Fruit fly (Drosophila melanogaster) whole organism, embryonic: ENCODE measurements around the gene mRpL19.
A peak's percentile ranks its signal among the peaks of the same experiment; 100 is the strongest.

Experiments used
- Adf1 ChIP-seq: fragments of 200-800 bp; sonication (Bioruptor generic); IDR thresholded peaks from 2 replicates; pipeline ENCODE4 v1.3.6; 2022; ENCODE audit warnings: missing biosample characterization, missing genetic modification characterization
- CG12236 ChIP-seq: fragments of 200-800 bp; sonication (Bioruptor generic); optimal IDR thresholded peaks from 2 replicates; lab custom pipeline; 2016; ENCODE audit warnings: missing biosample characterization, missing genetic modification characterization
- CG12942 ChIP-seq: fragments of 200-800 bp; sonication (Bioruptor generic); optimal IDR thresholded peaks from 3 replicates; lab custom pipeline; 2016; ENCODE audit warnings: missing biosample characterization, missing genetic modification characterization
- CG13296 ChIP-seq: fragments of 200-800 bp; sonication (Bioruptor generic); optimal IDR thresholded peaks from 3 replicates; lab custom pipeline; 2018; ENCODE audit warnings: missing biosample characterization, mild to moderate bottlenecking, missing genetic modification characterization
- CG14014 ChIP-seq: fragments of 200-800 bp; sonication (Bioruptor generic); IDR thresholded peaks from 2 replicates; pipeline ENCODE4 v1.3.6; 2022; ENCODE audit warnings: missing biosample characterization, missing genetic modification characterization
- CG17186 ChIP-seq: fragments of 200-800 bp; sonication (Bioruptor generic); optimal IDR thresholded peaks from 3 replicates; lab custom pipeline; 2017; ENCODE audit warnings: missing biosample characterization, missing genetic modification reagents, missing genetic modification characterization
- CG17328 ChIP-seq: fragments of 200-800 bp; sonication (Bioruptor generic); IDR thresholded peaks from 2 replicates; pipeline ENCODE4 v1.3.6; 2022; ENCODE audit warnings: missing biosample characterization, missing genetic modification characterization
- CG17359 ChIP-seq: fragments of 200-800 bp; sonication (Bioruptor generic); optimal IDR thresholded peaks from 3 replicates; lab custom pipeline; 2018; ENCODE audit warnings: missing biosample characterization, mild to moderate bottlenecking, missing genetic modification characterization, moderate library complexity
- CG18011 ChIP-seq: fragments of 200-800 bp; sonication (Bioruptor generic); optimal IDR thresholded peaks from 2 replicates; lab custom pipeline; 2017; ENCODE audit warnings: missing biosample characterization, missing genetic modification characterization, mild to moderate bottlenecking, moderate library complexity, missing genotype
- CG1832 ChIP-seq: fragments of 200-800 bp; sonication (Bioruptor generic); optimal IDR thresholded peaks from 2 replicates; lab custom pipeline; 2017; ENCODE audit warnings: missing biosample characterization, mild to moderate bottlenecking, missing genetic modification characterization, inconsistent platforms
- CG2889 ChIP-seq: fragments of 200-800 bp; sonication (Bioruptor generic); IDR thresholded peaks from 3 replicates; pipeline ENCODE4 v1.3.6; 2022; ENCODE audit warnings: missing biosample characterization, missing genetic modification characterization
- CG30403 ChIP-seq: fragments of 200-800 bp; sonication (Bioruptor generic); optimal IDR thresholded peaks from 3 replicates; lab custom pipeline; 2016; ENCODE audit warnings: missing biosample characterization, missing genetic modification characterization
- CG3065 ChIP-seq: fragments of 200-800 bp; sonication (Bioruptor generic); optimal IDR thresholded peaks from 2 replicates; lab custom pipeline; 2016; ENCODE audit warnings: missing biosample characterization, missing genetic modification characterization
- CG33557 ChIP-seq: fragments of 200-800 bp; sonication (Bioruptor generic); optimal IDR thresholded peaks from 2 replicates; lab custom pipeline; 2019; ENCODE audit warnings: missing biosample characterization, mild to moderate bottlenecking, missing genetic modification characterization, moderate library complexity
- CG3726 ChIP-seq: fragments of 200-800 bp; sonication (Bioruptor generic); IDR thresholded peaks from 3 replicates; pipeline ENCODE4, ENCODE4 v1.3.6; 2022; ENCODE audit warnings: missing biosample characterization, missing genetic modification characterization
- CG42726 ChIP-seq: fragments of 200-800 bp; sonication (Bioruptor generic); IDR thresholded peaks from 2 replicates; pipeline ENCODE4 v1.3.6; 2022; ENCODE audit warnings: missing biosample characterization, missing genetic modification characterization; ENCODE audit not compliant: partially characterized antibody
- CG4424 ChIP-seq: fragments of 200-800 bp; sonication (Bioruptor generic); optimal IDR thresholded peaks from 3 replicates; lab custom pipeline; 2016; ENCODE audit warnings: missing biosample characterization, missing genetic modification characterization
- CG4854 ChIP-seq: fragments of 200-800 bp; sonication (Bioruptor generic); optimal IDR thresholded peaks from 2 replicates; lab custom pipeline; 2016; ENCODE audit warnings: missing biosample characterization, missing genetic modification characterization, inconsistent platforms
- CG5245 ChIP-seq: fragments of 200-800 bp; sonication (Bioruptor generic); optimal IDR thresholded peaks from 3 replicates; lab custom pipeline; 2016; ENCODE audit warnings: missing biosample characterization, missing genetic modification characterization
- CG7372 ChIP-seq: fragments of 200-800 bp; sonication (Bioruptor generic); IDR thresholded peaks from 2 replicates; pipeline ENCODE4 v1.3.6; 2022; ENCODE audit warnings: missing biosample characterization, missing genetic modification characterization
- CrebB ChIP-seq: fragments of 200-800 bp; sonication (Bioruptor generic); optimal IDR thresholded peaks from 3 replicates; lab custom pipeline; 2018; ENCODE audit warnings: missing biosample characterization, mild to moderate bottlenecking, missing genetic modification characterization
- Eip74EF ChIP-seq, 2 experiments: fragments of 200-800 bp in 1 of 2; fragments of >200 bp in 1 of 2; sonication (Bioruptor generic) in 1 of 2; optimal IDR thresholded peaks; 2 replicates each; lab custom pipeline; 2017 to 2019; ENCODE audit warnings: missing biosample characterization in 2 of 2, missing genetic modification characterization in 2 of 2, mild to moderate bottlenecking in 1 of 2, moderate library complexity in 1 of 2
- Ets97D ChIP-seq: fragments of 200-800 bp; sonication (Bioruptor generic); optimal IDR thresholded peaks from 3 replicates; lab custom pipeline; 2016; ENCODE audit warnings: missing biosample characterization, missing genetic modification characterization
- H15 ChIP-seq: fragments of 200-800 bp; sonication (Bioruptor generic); IDR thresholded peaks from 3 replicates; pipeline ENCODE4 v1.3.6; 2022; ENCODE audit warnings: missing biosample characterization, missing genetic modification characterization
- Lpt ChIP-seq: fragments of >200 bp; optimal IDR thresholded peaks from 2 replicates; lab custom pipeline; 2018; ENCODE audit warnings: missing biosample characterization, missing genetic modification characterization
- NfI ChIP-seq: fragments of 200-800 bp; sonication (Bioruptor generic); optimal IDR thresholded peaks from 3 replicates; lab custom pipeline; 2018; ENCODE audit warnings: missing biosample characterization, mild to moderate bottlenecking, missing genetic modification characterization, moderate library complexity
- Oaz ChIP-seq: fragments of 200-800 bp; sonication (Bioruptor generic); IDR thresholded peaks from 2 replicates; pipeline ENCODE4 v1.3.6; 2022; ENCODE audit warnings: missing biosample characterization, missing genetic modification characterization
- Sox102F ChIP-seq: fragments of 200-800 bp; sonication (Bioruptor generic); optimal IDR thresholded peaks from 2 replicates; lab custom pipeline; 2018; ENCODE audit warnings: missing biosample characterization, mild to moderate bottlenecking, missing genetic modification characterization, moderate library complexity
- Taf1 ChIP-seq: fragments of 200-800 bp; sonication (Bioruptor generic); IDR thresholded peaks from 2 replicates; pipeline ENCODE4 v1.3.6; 2022; ENCODE audit warnings: missing biosample characterization, missing genetic modification characterization
- ap ChIP-seq: fragments of 200-800 bp; sonication (Bioruptor generic); IDR thresholded peaks from 2 replicates; pipeline ENCODE4 v1.3.6; 2022; ENCODE audit warnings: missing biosample characterization, missing genetic modification characterization
- ato ChIP-seq: fragments of 200-800 bp; sonication (Bioruptor generic); IDR thresholded peaks from 2 replicates; pipeline ENCODE4 v1.3.6; 2022; ENCODE audit warnings: missing biosample characterization, missing genetic modification characterization; ENCODE audit not compliant: partially characterized antibody
- az2 ChIP-seq: fragments of 200-800 bp; sonication (Bioruptor generic); optimal IDR thresholded peaks from 3 replicates; lab custom pipeline; 2016; ENCODE audit warnings: missing biosample characterization, missing genetic modification characterization
- btn ChIP-seq: fragments of 200-800 bp; sonication (Bioruptor generic); optimal IDR thresholded peaks from 2 replicates; lab custom pipeline; 2016; ENCODE audit warnings: missing biosample characterization, missing genetic modification characterization
- croc ChIP-seq: fragments of 200-800 bp; sonication (Bioruptor generic); conservative IDR thresholded peaks from 3 replicates; pipeline ENCODE4 v1.3.6; 2022; ENCODE audit warnings: missing biosample characterization, missing genetic modification characterization
- crol ChIP-seq: fragments of 200-800 bp; sonication (Bioruptor generic); IDR thresholded peaks from 2 replicates; pipeline ENCODE4 v1.3.6; 2022; ENCODE audit warnings: missing biosample characterization, missing genetic modification characterization
- dmrt99B ChIP-seq: fragments of 200-800 bp; sonication (Bioruptor generic); optimal IDR thresholded peaks from 2 replicates; lab custom pipeline; 2018; ENCODE audit warnings: missing biosample characterization, mild to moderate bottlenecking, missing genetic modification characterization, moderate library complexity
- dysf ChIP-seq: fragments of 200-800 bp; sonication (Bioruptor generic); IDR thresholded peaks from 3 replicates; pipeline ENCODE4 v1.3.6; 2022; ENCODE audit warnings: missing biosample characterization, missing genetic modification characterization
- eve ChIP-seq, 2 experiments: fragments of >200 bp; optimal IDR thresholded peaks; 2 replicates each; lab custom pipeline; 2017; ENCODE audit warnings: missing biosample characterization in 2 of 2, missing genetic modification characterization in 2 of 2
- jigr1 ChIP-seq: fragments of 200-800 bp; sonication (Bioruptor generic); IDR thresholded peaks from 3 replicates; pipeline ENCODE4 v1.3.6; 2022; ENCODE audit warnings: missing biosample characterization, missing genetic modification characterization
- mld ChIP-seq: fragments of 200-800 bp; sonication (Bioruptor generic); IDR thresholded peaks from 3 replicates; pipeline ENCODE4 v1.3.6; 2022; ENCODE audit warnings: missing biosample characterization, missing genetic modification characterization; ENCODE audit not compliant: partially characterized antibody
- pita ChIP-seq: fragments of 200-800 bp; sonication (Bioruptor generic); optimal IDR thresholded peaks from 2 replicates; lab custom pipeline; 2017; ENCODE audit warnings: missing biosample characterization, mild to moderate bottlenecking, missing genetic modification characterization
- prd ChIP-seq, 3 experiments: fragments of >200 bp in 2 of 3; fragments of 200-800 bp in 1 of 3; sonication (Bioruptor generic) in 1 of 3; optimal IDR thresholded peaks in 2 of 3; IDR thresholded peaks in 1 of 3; 2 replicates in 2 of 3; 3 replicates in 1 of 3; pipeline versions ENCODE4 v1.3.6 to Lab custom; 2017 to 2022; ENCODE audit warnings: missing biosample characterization in 1 of 3, missing genetic modification characterization in 1 of 3
- schlank ChIP-seq: fragments of 200-800 bp; sonication (Bioruptor generic); optimal IDR thresholded peaks from 2 replicates; lab custom pipeline; 2018; ENCODE audit warnings: missing biosample characterization, mild to moderate bottlenecking, missing genetic modification characterization
- seq ChIP-seq: fragments of 200-800 bp; sonication (Bioruptor generic); IDR thresholded peaks from 2 replicates; pipeline ENCODE4 v1.3.6; 2022; ENCODE audit warnings: missing biosample characterization, missing genetic modification characterization
- sima ChIP-seq: fragments of 200-800 bp; sonication (Bioruptor generic); optimal IDR thresholded peaks from 2 replicates; lab custom pipeline; 2016; ENCODE audit warnings: missing biosample characterization, missing genetic modification characterization
- sqz ChIP-seq: fragments of 200-800 bp; sonication (Bioruptor generic); optimal IDR thresholded peaks from 3 replicates; lab custom pipeline; 2018; ENCODE audit warnings: missing biosample characterization, mild to moderate bottlenecking, missing genetic modification characterization
- sr ChIP-seq: fragments of 200-800 bp; sonication (Bioruptor generic); IDR thresholded peaks from 3 replicates; pipeline ENCODE4 v1.3.6; 2022; ENCODE audit warnings: missing biosample characterization, missing genetic modification characterization
- tap ChIP-seq: fragments of 200-800 bp; optimal IDR thresholded peaks from 3 replicates; lab custom pipeline; 2019; ENCODE audit warnings: missing biosample characterization, mild to moderate bottlenecking, missing genetic modification characterization, moderate library complexity
- trem ChIP-seq: fragments of 200-800 bp; optimal IDR thresholded peaks from 3 replicates; lab custom pipeline; 2019; ENCODE audit warnings: missing biosample characterization, mild to moderate bottlenecking, missing genetic modification characterization, moderate library complexity
- wdn ChIP-seq: fragments of 200-800 bp; sonication (Bioruptor generic); IDR thresholded peaks from 2 replicates; pipeline ENCODE4 v1.3.6; 2022; ENCODE audit warnings: missing biosample characterization, missing genetic modification characterization

The mRpL19 gene

dm6 chr3R:8663668-8664283, 10.1 kb upstream of the mRpL19 start, which contains the start of gene CG8032 (continued):
- no peak for TF ChIP-seq croc (GFP tag; lab: Robert Waterston, UW)
- TF ChIP-seq Oaz (GFP tag; lab: Robert Waterston, UW) = no peak
- no peak for TF ChIP-seq schlank (tag; lab: Kevin White, UChicago)
- no peak for TF ChIP-seq pita (GFP tag; lab: Kevin White, UChicago)
- TF ChIP-seq crol (GFP tag; lab: Robert Waterston, UW) = no peak
- peak; percentile 32 for TF ChIP-seq CG12942 (GFP tag; lab: Kevin White, UChicago)
- TF ChIP-seq ap (GFP tag; lab: Robert Waterston, UW) = no peak
- TF ChIP-seq trem (tag; lab: Kevin White, UChicago) = peak; percentile 83
- 0 out of 3 replicates have a peak, but pooled peaks have one; percentile 47 for TF ChIP-seq mld (GFP tag; lab: Robert Waterston, UW)
- TF ChIP-seq CG4424 = peak; percentile 41
- TF ChIP-seq CG18011 = no peak
- TF ChIP-seq CG42726 (GFP tag; lab: Robert Waterston, UW) = no peak
- TF ChIP-seq az2 (GFP tag; lab: Kevin White, UChicago) = peak; percentile 35
- peak; percentile 50 for TF ChIP-seq NfI (GFP tag; lab: Kevin White, UChicago)
- no peak for TF ChIP-seq CG3726 (GFP tag; lab: Robert Waterston, UW)
- no peak for TF ChIP-seq sr (GFP tag; lab: Robert Waterston, UW)
- no peak for TF ChIP-seq CG14014 (GFP tag; lab: Robert Waterston, UW)
- peak; percentile 82 for TF ChIP-seq Ets97D (GFP tag; lab: Kevin White, UChicago)
- TF ChIP-seq CrebB (tag; lab: Kevin White, UChicago) = no peak
- no peak for TF ChIP-seq seq (GFP tag; lab: Robert Waterston, UW)
- TF ChIP-seq CG17328 (GFP tag; lab: Robert Waterston, UW) = 0 out of 2 replicates have a peak, but pooled peaks have one; percentile 7
- no peak for TF ChIP-seq prd (optimal IDR thresholded peaks at IDR 0.05; lab: Kevin White, UChicago)
- TF ChIP-seq prd (GFP tag; IDR thresholded peaks at IDR 0.05; lab: Robert Waterston, UW) = peak; percentile 35; the same call in 1 of the 3 replicates
- TF ChIP-seq CG4854 (GFP tag; lab: Kevin White, UChicago) = no peak
- TF ChIP-seq CG13296 (GFP tag; lab: Kevin White, UChicago) = peak; percentile 16
- TF ChIP-seq dysf = no peak
- TF ChIP-seq jigr1 (GFP tag; lab: Robert Waterston, UW) = no peak
- TF ChIP-seq CG12236 (GFP tag; lab: Kevin White, UChicago) = no peak
- 0 out of 2 replicates have a peak, but pooled peaks have one; percentile 24 for TF ChIP-seq Taf1 (GFP tag; lab: Robert Waterston, UW)
- peak; percentile 26 for TF ChIP-seq dmrt99B (tag; lab: Kevin White, UChicago)
- peak; percentile 22; the same call in 1 of the 3 replicates for TF ChIP-seq H15
- TF ChIP-seq Lpt = no peak
- no peak for TF ChIP-seq wdn
- no peak for TF ChIP-seq btn
- TF ChIP-seq CG17186 (GFP tag; lab: Kevin White, UChicago) = peak; percentile 44
- peak; percentile 11 for TF ChIP-seq CG5245
- TF ChIP-seq CG33557 (GFP tag; lab: Kevin White, UChicago) = peak; percentile 32
- no peak for TF ChIP-seq sima (GFP tag; lab: Kevin White, UChicago)
- no peak for TF ChIP-seq eve (GFP tag; optimal IDR thresholded peaks at IDR 0.05; lab: Kevin White, UChicago)
- TF ChIP-seq CG17359 (tag; lab: Kevin White, UChicago) = peak; percentile 36
- no peak for TF ChIP-seq CG2889
- TF ChIP-seq CG3065 (GFP tag; lab: Kevin White, UChicago) = no peak
- TF ChIP-seq tap = peak; percentile 16
- no peak for TF ChIP-seq CG7372 (GFP tag; lab: Robert Waterston, UW)
- TF ChIP-seq CG30403 (GFP tag; lab: Kevin White, UChicago) = peak; percentile 69
- TF ChIP-seq CG1832 (GFP tag; lab: Kevin White, UChicago) = no peak
- TF ChIP-seq ato (GFP tag; lab: Robert Waterston, UW) = no peak
- no peak for TF ChIP-seq sqz (GFP tag; lab: Kevin White, UChicago)
- TF ChIP-seq Sox102F (GFP tag; lab: Kevin White, UChicago) = peak; percentile 48
- peak; percentile 53 for TF ChIP-seq Adf1 (GFP tag; lab: Robert Waterston, UW)
- TF ChIP-seq Eip74EF (GFP tag; optimal IDR thresholded peaks at IDR 0.05; lab: Kevin White, UChicago) = no peak
